Worm (Caenorhabditis elegans): ENCODE data around the gene Y113G7B.15.

The Y113G7B.15 gene

ce11 chrV:20233743-20234142 lies at the start of gene Y113G7B.15:
TSS of gene Y113G7B.15 (minus strand) at chrV:20233843.
- no peak for TF ChIP-seq sdc-2 (tag; optimal IDR thresholded peaks at IDR 0.05)
- TF ChIP-seq pha-4 (tag; optimal IDR thresholded peaks at IDR 0.05), result no peak
- TF ChIP-seq ceh-30 (tag; optimal IDR thresholded peaks at IDR 0.05), result no peak
- no peak for TF ChIP-seq ceh-45 (GFP tag; IDR thresholded peaks at IDR 0.05)
- TF ChIP-seq Y22D7AL.16 (tag; optimal IDR thresholded peaks at IDR 0.05), result no peak

- no peak for TF ChIP-seq sox-2 (GFP tag; IDR thresholded peaks at IDR 0.05)
- TF ChIP-seq hlh-8 (tag; optimal IDR thresholded peaks at IDR 0.05), result no peak
- TF ChIP-seq ceh-34 (tag; optimal IDR thresholded peaks at IDR 0.05), result no peak
- TF ChIP-seq hlh-30 (tag; optimal IDR thresholded peaks at IDR 0.05; ENCODE audit: insufficient read depth), result no peak
- no peak for TF ChIP-seq F13H6.1 (tag; optimal IDR thresholded peaks at IDR 0.05)
- TF ChIP-seq odd-2 (tag; optimal IDR thresholded peaks at IDR 0.05), result no peak
- TF ChIP-seq nhr-232 (tag; optimal IDR thresholded peaks at IDR 0.05), result no peak
- no peak for TF ChIP-seq ceh-2 (tag; optimal IDR thresholded peaks at IDR 0.05)
- no peak for TF ChIP-seq ceh-19 (GFP tag; optimal IDR thresholded peaks at IDR 0.05)
These were observed 49.2 kb upstream of the Y113G7B.15 start for ce11 chrV:20282827-20283226.

ce11 chrV:20279811-20280317 lies 46.2 kb upstream of the Y113G7B.15 start, which contains the start of gene pqn-94:
TSS of gene pqn-94 (minus strand) at chrV:20279861.
- TF ChIP-seq pha-2 (tag; optimal IDR thresholded peaks at IDR 0.05) (peak; percentile 33), dmd-4 (tag; optimal IDR thresholded peaks at IDR 0.05; ENCODE audit: borderline replicate concordance) (no peak)

- no peak for TF ChIP-seq unc-42 (tag; optimal IDR thresholded peaks at IDR 0.05)
- no peak for TF ChIP-seq hlh-30 (tag; optimal IDR thresholded peaks at IDR 0.05; ENCODE audit: insufficient read depth)
- TF ChIP-seq rnt-1 (tag; optimal IDR thresholded peaks at IDR 0.05), result no peak
- no peak for TF ChIP-seq ceh-9 (tag; optimal IDR thresholded peaks at IDR 0.05)
- TF ChIP-seq tbx-7 (tag; optimal IDR thresholded peaks at IDR 0.05), result no peak
- TF ChIP-seq dmd-4 (tag; optimal IDR thresholded peaks at IDR 0.05; ENCODE audit: borderline replicate concordance), result no peak
- no peak for TF ChIP-seq npax-4 (tag; optimal IDR thresholded peaks at IDR 0.05)
- no peak for TF ChIP-seq ceh-45 (GFP tag; IDR thresholded peaks at IDR 0.05)
- no peak for TF ChIP-seq hlh-6 (tag; optimal IDR thresholded peaks at IDR 0.05)
- no peak for TF ChIP-seq tbx-2 (tag; optimal IDR thresholded peaks at IDR 0.05)
- TF ChIP-seq fkh-10 (GFP tag; optimal IDR thresholded peaks at IDR 0.05), result no peak
- TF ChIP-seq ceh-19 (GFP tag; optimal IDR thresholded peaks at IDR 0.05), result no peak
- TF ChIP-seq ama-1 (optimal IDR thresholded peaks at IDR 0.05), result no peak
- no peak for TF ChIP-seq eyg-1 (tag; optimal IDR thresholded peaks at IDR 0.05)
- TF ChIP-seq pat-9 (tag; optimal IDR thresholded peaks at IDR 0.05), result no peak
- TF ChIP-seq elt-2 (tag; optimal IDR thresholded peaks at IDR 0.05), result no peak
- no peak for TF ChIP-seq ceh-14 (tag; optimal IDR thresholded peaks at IDR 0.05)
- no peak for TF ChIP-seq hlh-15 (tag; optimal IDR thresholded peaks at IDR 0.05)
- TF ChIP-seq che-1 (tag; optimal IDR thresholded peaks at IDR 0.05), result no peak
- no peak for TF ChIP-seq ztf-16 (tag; optimal IDR thresholded peaks at IDR 0.05)
These were observed 45.7 kb upstream of the Y113G7B.15 start for ce11 chrV:20279309-20279708.

ce11 chrV:20276923-20277322 lies 43.3 kb upstream of the Y113G7B.15 start:
- no peak for TF ChIP-seq ztf-16 (tag; optimal IDR thresholded peaks at IDR 0.05)

ce11 chrV:20269661-20270137 lies 36.1 kb upstream of the Y113G7B.15 start, which contains the start of the genes prmt-1 and cdkr-3:
TSS of gene prmt-1 (minus strand) at chrV:20269711.
TSS of gene cdkr-3 (plus strand) at chrV:20270107.
- TF ChIP-seq ets-4 (tag; optimal IDR thresholded peaks at IDR 0.05) (no peak), lim-6 (tag; optimal IDR thresholded peaks at IDR 0.05) (no peak), nhr-232 (tag; optimal IDR thresholded peaks at IDR 0.05) (no peak), sox-4 (tag; optimal IDR thresholded peaks at IDR 0.05) (no peak), pha-4 (tag; optimal IDR thresholded peaks at IDR 0.05) (no peak), ceh-18 (tag; optimal IDR thresholded peaks at IDR 0.05) (no peak), unc-3 (GFP tag; conservative IDR thresholded peaks at IDR 0.05) (no peak), unc-3 (tag; optimal IDR thresholded peaks at IDR 0.05) (no peak), K09A11.1 (tag; optimal IDR thresholded peaks at IDR 0.05; ENCODE audit: insufficient read depth) (no peak), eyg-1 (tag; optimal IDR thresholded peaks at IDR 0.05) (no peak), unc-42 (tag; optimal IDR thresholded peaks at IDR 0.05) (peak; percentile 24), fkh-10 (GFP tag; optimal IDR thresholded peaks at IDR 0.05) (no peak), hlh-15 (tag; optimal IDR thresholded peaks at IDR 0.05) (no peak), pax-1 (tag; optimal IDR thresholded peaks at IDR 0.05) (peak; percentile 2), rnt-1 (tag; optimal IDR thresholded peaks at IDR 0.05) (peak; percentile 65), ceh-31 (tag; optimal IDR thresholded peaks at IDR 0.05) (no peak), dve-1 (tag; optimal IDR thresholded peaks at IDR 0.05) (no peak), tbx-7 (tag; optimal IDR thresholded peaks at IDR 0.05) (no peak), nfya-1 (tag; optimal IDR thresholded peaks at IDR 0.05) (peak; percentile 26), elt-2 (tag; optimal IDR thresholded peaks at IDR 0.05) (no peak)

Measured in whole organism, late embryonic.